Fruit fly (Drosophila melanogaster): ENCODE results near the gene CG8112.

CG8112 gene

dm6 chr3R:8731597-8732263 lies 19.0 kb downstream of the CG8112 start, which contains the start of the genes M1BP and CG8202 (continued):
- TF ChIP-seq ey (GFP tag; optimal IDR thresholded peaks at IDR 0.05): peak; percentile 59
- no peak for TF ChIP-seq GATAd (GFP tag; optimal IDR thresholded peaks at IDR 0.05)
- peak; percentile 32 for TF ChIP-seq jim (GFP tag; optimal IDR thresholded peaks at IDR 0.05)
- TF ChIP-seq h (GFP tag; optimal IDR thresholded peaks at IDR 0.05): peak; percentile 74
- TF ChIP-seq sage (GFP tag; optimal IDR thresholded peaks at IDR 0.05): peak; percentile 41
- TF ChIP-seq OdsH (GFP tag; optimal IDR thresholded peaks at IDR 0.05): peak; percentile 83
- TF ChIP-seq rgr (GFP tag; optimal IDR thresholded peaks at IDR 0.05): peak; percentile 86
- peak; percentile 64 for TF ChIP-seq br (GFP tag; optimal IDR thresholded peaks at IDR 0.05)
- TF ChIP-seq psq (GFP tag; optimal IDR thresholded peaks at IDR 0.05): peak; percentile 88
- TF ChIP-seq pan (optimal IDR thresholded peaks at IDR 0.05): no peak
- no peak for TF ChIP-seq usp (GFP tag; optimal IDR thresholded peaks at IDR 0.05)
- peak; percentile 42 for TF ChIP-seq Myc (optimal IDR thresholded peaks at IDR 0.05)
- TF ChIP-seq tai (GFP tag; optimal IDR thresholded peaks at IDR 0.05): no peak
- TF ChIP-seq brk (GFP tag; optimal IDR thresholded peaks at IDR 0.05): no peak

dm6 chr3R:8739161-8739783 lies 26.5 kb downstream of the CG8112 start:
- TF ChIP-seq psq (GFP tag; optimal IDR thresholded peaks at IDR 0.05) (peak; percentile 10), OdsH (GFP tag; optimal IDR thresholded peaks at IDR 0.05) (peak; percentile 25), woc (GFP tag; optimal IDR thresholded peaks at IDR 0.05) (peak; percentile 36), pan (optimal IDR thresholded peaks at IDR 0.05) (no peak), ey (GFP tag; optimal IDR thresholded peaks at IDR 0.05) (peak; percentile 1), foxo (GFP tag; optimal IDR thresholded peaks at IDR 0.05) (peak in 1 of 2 experiments; percentile 35), h (GFP tag; optimal IDR thresholded peaks at IDR 0.05) (peak; percentile 45), rgr (GFP tag; optimal IDR thresholded peaks at IDR 0.05) (peak; percentile 42), Sp1 (GFP tag; optimal IDR thresholded peaks at IDR 0.05) (peak; percentile 40), lola (GFP tag; optimal IDR thresholded peaks at IDR 0.05) (no peak), dsf (GFP tag; optimal IDR thresholded peaks at IDR 0.05; ENCODE audit: borderline replicate concordance) (no peak), HLH106 (tag; optimal IDR thresholded peaks at IDR 0.05) (peak; percentile 20), N (GFP tag; optimal IDR thresholded peaks at IDR 0.05) (no peak), fru (GFP tag; optimal IDR thresholded peaks at IDR 0.05) (peak; percentile 65)

- TF ChIP-seq Mio (GFP tag; optimal IDR thresholded peaks at IDR 0.05) (no peak), br (GFP tag; optimal IDR thresholded peaks at IDR 0.05) (no peak), jim (GFP tag; optimal IDR thresholded peaks at IDR 0.05) (no peak), h (GFP tag; optimal IDR thresholded peaks at IDR 0.05) (no peak), Hnf4 (GFP tag; optimal IDR thresholded peaks at IDR 0.05) (no peak), sv (GFP tag; optimal IDR thresholded peaks at IDR 0.05) (no peak), Dif (GFP tag; optimal IDR thresholded peaks at IDR 0.05; ENCODE audit: partially characterized antibody) (no peak), CG32264 (GFP tag; optimal IDR thresholded peaks at IDR 0.05) (no peak), pan (optimal IDR thresholded peaks at IDR 0.05) (no peak), ey (GFP tag; optimal IDR thresholded peaks at IDR 0.05) (no peak), Abd-B (GFP tag; optimal IDR thresholded peaks at IDR 0.05) (no peak), GATAd (GFP tag; optimal IDR thresholded peaks at IDR 0.05) (no peak), rgr (GFP tag; optimal IDR thresholded peaks at IDR 0.05) (no peak), brk (GFP tag; optimal IDR thresholded peaks at IDR 0.05) (no peak)
Measured at dm6 chr3R:8740118-8740517, 27.4 kb downstream of the CG8112 start.

dm6 chr3R:8741248-8741647 lies 28.5 kb downstream of the CG8112 start:
- no peak for TF ChIP-seq pan (optimal IDR thresholded peaks at IDR 0.05)
- TF ChIP-seq br (GFP tag; optimal IDR thresholded peaks at IDR 0.05): no peak
- TF ChIP-seq Jra (GFP tag; optimal IDR thresholded peaks at IDR 0.05): no peak
- no peak for TF ChIP-seq Abd-B (GFP tag; optimal IDR thresholded peaks at IDR 0.05)
- no peak for TF ChIP-seq jim (GFP tag; optimal IDR thresholded peaks at IDR 0.05)
- TF ChIP-seq lola (GFP tag; optimal IDR thresholded peaks at IDR 0.05): no peak

dm6 chr3R:8741941-8742340 lies 29.2 kb downstream of the CG8112 start:
- TF ChIP-seq CG9705 (GFP tag; optimal IDR thresholded peaks at IDR 0.05) (no peak), Myc (optimal IDR thresholded peaks at IDR 0.05) (no peak), foxo (GFP tag; optimal IDR thresholded peaks at IDR 0.05) (no peak), Dfd (GFP tag; optimal IDR thresholded peaks at IDR 0.05) (no peak), ey (GFP tag; optimal IDR thresholded peaks at IDR 0.05) (no peak), br (GFP tag; optimal IDR thresholded peaks at IDR 0.05) (no peak), psq (GFP tag; optimal IDR thresholded peaks at IDR 0.05) (no peak), sv (GFP tag; optimal IDR thresholded peaks at IDR 0.05) (no peak), rgr (GFP tag; optimal IDR thresholded peaks at IDR 0.05) (no peak), Mio (GFP tag; optimal IDR thresholded peaks at IDR 0.05) (no peak), Abd-B (GFP tag; optimal IDR thresholded peaks at IDR 0.05) (no peak)
